Worm (Caenorhabditis elegans) whole organism, L4/young adult: ENCODE data around the gene gcy-18.

Source experiments
- W03F9.2 ChIP-seq: fragments of 150-350 bp; optimal IDR thresholded peaks from 2 replicates; lab custom pipeline; 2014; ENCODE audit warnings: missing biosample characterization, missing genetic modification characterization
- dao-5 ChIP-seq: sonication (generic microtip); optimal IDR thresholded peaks from 2 replicates; lab custom pipeline; 2016; ENCODE audit warnings: missing genotype, missing genetic modification characterization, moderate library complexity, missing compliant biosample characterization
- him-1 ChIP-seq: sonication (generic microtip); optimal IDR thresholded peaks from 2 replicates; lab custom pipeline; 2016; ENCODE audit warnings: missing genotype, missing genetic modification reagents, missing genetic modification characterization, missing compliant biosample characterization

gcy-18 gene

DNA sequence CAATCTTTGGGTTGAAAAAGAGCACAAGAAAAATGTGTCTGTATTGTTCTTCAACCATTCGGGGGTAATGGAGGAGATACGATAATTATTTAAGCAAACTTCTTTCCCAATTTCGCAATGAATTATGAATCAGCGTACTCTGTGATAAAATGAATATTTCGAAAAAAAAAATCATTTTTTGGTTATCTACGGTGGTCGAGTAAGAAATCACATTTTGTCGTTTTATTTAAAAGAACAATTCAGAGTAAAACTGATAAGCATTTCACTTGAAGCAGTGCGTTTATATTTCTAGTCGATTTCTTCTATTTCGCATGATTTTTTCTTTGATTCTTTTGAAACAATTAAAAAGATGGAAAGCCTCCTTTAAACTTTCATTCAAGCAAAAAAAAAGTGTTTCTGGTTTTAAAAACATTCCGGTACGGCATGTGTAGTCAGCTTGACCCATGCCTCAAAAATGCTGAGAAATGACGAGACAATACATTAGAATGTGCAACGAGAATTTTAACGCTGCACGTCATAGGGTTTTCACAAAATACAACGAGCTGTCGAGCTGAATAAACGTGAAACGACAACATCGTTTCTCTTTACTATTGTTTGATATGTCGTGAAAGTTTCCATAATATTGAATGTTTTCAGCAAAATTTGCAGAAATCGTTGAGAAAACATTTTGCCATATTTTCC, 42.7 kb downstream of the gcy-18 start, which contains the start of gene K08D8.2:
Gene K08D8.2, plus strand, starts transcription at position 631 of the 681 bp plus-strand sequence.
- TF ChIP-seq him-1 (no peak), W03F9.2 (tag; lab: Kevin White, UChicago) (no peak), dao-5 (tag; lab: Kevin White, UChicago) (no peak)

DNA sequence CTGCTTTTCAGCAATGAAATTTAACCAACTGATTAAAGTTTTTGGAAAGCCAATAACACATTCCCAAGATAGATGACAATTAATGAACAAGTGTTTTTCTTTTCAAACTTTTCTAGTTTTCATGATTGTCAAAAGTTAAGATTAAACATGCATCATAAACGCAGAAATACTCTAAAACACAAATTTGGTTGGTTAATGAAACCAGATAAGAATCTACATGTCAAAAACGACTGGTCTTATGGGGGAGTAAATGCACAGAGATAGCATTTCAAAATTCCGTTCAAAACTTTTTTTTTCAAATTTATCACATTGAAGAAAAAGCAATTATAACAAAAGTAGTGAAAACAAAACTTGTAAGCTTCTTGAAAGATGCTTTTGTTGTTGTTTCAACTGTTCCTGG, 43.8 kb downstream of the gcy-18 start:
- TF ChIP-seq W03F9.2 (tag; lab: Kevin White, UChicago) (no peak), him-1 (no peak), dao-5 (tag; lab: Kevin White, UChicago) (no peak)

DNA sequence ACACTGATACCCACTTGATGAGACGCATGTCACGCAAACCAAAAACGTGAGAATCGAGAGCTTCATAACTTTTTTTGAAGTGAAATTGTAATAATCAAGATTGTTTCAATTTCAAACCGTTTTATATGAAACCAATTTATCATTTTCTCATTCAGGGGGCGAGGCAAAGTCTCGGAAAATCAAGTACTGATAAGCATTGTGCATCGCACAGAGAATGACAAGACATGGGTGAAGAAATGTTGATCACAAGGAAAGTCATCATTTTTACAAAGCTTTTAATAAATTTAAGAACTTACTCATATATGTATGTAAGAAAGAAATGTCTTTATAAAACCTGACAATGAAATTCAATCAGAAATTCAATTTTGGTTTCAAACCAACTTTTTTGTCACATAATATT, 46.6 kb downstream of the gcy-18 start, which contains the start of gene K08D8.3:
Gene K08D8.3, minus strand, starts transcription at position 131 of the 400 bp plus-strand sequence.
- TF ChIP-seq dao-5 (tag; lab: Kevin White, UChicago) (no peak), him-1 (no peak), W03F9.2 (tag; lab: Kevin White, UChicago) (no peak)

DNA sequence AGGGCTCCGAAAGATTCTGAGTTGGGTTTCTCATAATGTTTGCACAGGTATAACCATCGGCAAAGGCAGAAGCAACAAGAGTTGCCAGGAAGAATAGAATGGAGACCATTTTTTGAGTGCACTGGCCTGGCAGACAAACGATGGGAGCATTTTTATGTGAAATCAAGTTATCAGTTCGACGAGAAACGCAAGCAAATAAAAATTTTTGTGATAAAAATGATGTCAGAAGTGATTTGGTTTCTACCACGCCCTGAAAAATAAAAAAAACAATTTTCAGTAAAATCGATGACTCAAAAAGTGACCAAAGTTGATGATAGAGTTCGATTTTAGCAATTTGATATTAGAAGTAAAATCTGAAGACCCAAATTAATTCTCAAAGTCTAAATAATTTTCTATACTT, 50.0 kb downstream of the gcy-18 start, which contains the start of gene K08D8.4:
Gene K08D8.4, minus strand, starts transcription at position 128 of the 400 bp plus-strand sequence.
- TF ChIP-seq him-1 (no peak), dao-5 (tag; lab: Kevin White, UChicago) (no peak), W03F9.2 (tag; lab: Kevin White, UChicago) (no peak)

DNA sequence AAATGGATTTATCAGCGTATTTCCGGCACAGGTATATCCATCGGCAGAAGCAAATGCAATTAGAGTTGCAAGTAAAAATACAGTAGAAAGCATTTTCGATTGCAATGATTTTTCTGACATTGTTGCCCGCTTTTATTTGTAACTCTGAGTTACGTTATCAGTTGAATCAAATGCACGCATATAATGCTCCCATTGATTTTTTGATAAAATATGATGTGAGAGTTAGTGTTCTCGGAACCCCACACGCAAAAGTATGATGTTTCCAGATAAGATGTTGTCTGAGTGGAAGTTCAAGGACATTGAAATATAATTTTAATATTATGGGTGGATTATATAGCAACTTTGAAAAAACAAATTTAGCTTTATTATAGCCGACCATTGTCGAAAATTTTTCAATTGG, 52.1 kb downstream of the gcy-18 start, which contains the start of gene K08D8.5:
Gene K08D8.5, minus strand, starts transcription at position 140 of the 400 bp plus-strand sequence.
- no peak for TF ChIP-seq W03F9.2 (tag; lab: Kevin White, UChicago)
- no peak for TF ChIP-seq dao-5 (tag; lab: Kevin White, UChicago)
- no peak for TF ChIP-seq him-1

DNA sequence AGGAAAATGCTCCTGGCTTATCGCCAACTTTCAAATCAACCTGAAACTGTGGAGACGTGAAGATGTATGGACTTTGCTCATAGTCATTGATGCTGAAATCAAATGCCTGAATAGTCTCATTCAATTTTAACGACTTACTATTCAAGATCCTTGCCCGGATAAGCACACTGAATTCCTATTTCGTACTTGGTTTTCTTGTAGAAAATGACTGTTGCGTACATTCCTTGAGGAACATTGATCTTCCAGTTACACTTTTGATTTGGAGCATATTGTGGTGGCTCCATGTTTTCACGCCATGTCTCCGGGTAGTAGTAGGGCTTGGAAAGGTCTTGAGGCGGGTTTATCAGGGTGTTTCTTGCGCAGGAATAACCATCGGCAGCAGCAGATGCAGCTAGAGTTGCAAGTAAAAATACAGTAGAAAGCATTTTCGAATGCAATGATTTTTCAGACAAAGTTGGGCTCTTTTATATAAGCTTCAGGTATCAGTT, 54.7 kb downstream of the gcy-18 start, which contains the start of gene irg-6:
Gene irg-6, minus strand, starts transcription at position 438 of the 488 bp plus-strand sequence.
- TF ChIP-seq him-1 (no peak), W03F9.2 (tag; lab: Kevin White, UChicago) (no peak), dao-5 (tag; lab: Kevin White, UChicago) (no peak)

ce11 chrIV:12915479-12915878, 55.6 kb downstream of the gcy-18 start, which contains the start of gene srz-15:
TSS of gene srz-15 (plus strand) at chrIV:12915779.
- TF ChIP-seq W03F9.2 (tag; lab: Kevin White, UChicago) (no peak), him-1 (no peak), dao-5 (tag; lab: Kevin White, UChicago) (no peak)
